Fruit fly (Drosophila melanogaster) whole organism, adult: ENCODE measurements around the gene CG42819.

Source experiments
- CG12768 ChIP-seq: fragments of 200-800 bp; sonication (Bioruptor generic); optimal IDR thresholded peaks from 2 replicates; lab custom pipeline; 2017; ENCODE audit warnings: missing biosample characterization, missing genetic modification characterization, mild to moderate bottlenecking, moderate library complexity, missing genetic modification reagents
- CG1620 ChIP-seq: fragments of 200-800 bp; sonication (Bioruptor generic); optimal IDR thresholded peaks from 2 replicates; lab custom pipeline; 2016; ENCODE audit warnings: missing biosample characterization, missing genetic modification characterization
- CG33017 ChIP-seq: fragments of 200-800 bp; sonication (Bioruptor generic); optimal IDR thresholded peaks from 2 replicates; lab custom pipeline; 2018; ENCODE audit warnings: missing biosample characterization, mild to moderate bottlenecking, missing genetic modification characterization, moderate library complexity
- CG5204 ChIP-seq: fragments of 200-800 bp; sonication (Bioruptor generic); optimal IDR thresholded peaks from 2 replicates; lab custom pipeline; 2016; ENCODE audit warnings: missing biosample characterization, missing genetic modification characterization
- CG7045 ChIP-seq: fragments of 200-800 bp; sonication (Bioruptor generic); optimal IDR thresholded peaks from 2 replicates; lab custom pipeline; 2017; ENCODE audit warnings: missing biosample characterization, mild to moderate bottlenecking, missing genetic modification characterization
- Crg-1 ChIP-seq: fragments of 200-800 bp; sonication (Bioruptor generic); optimal IDR thresholded peaks from 2 replicates; lab custom pipeline; 2016; ENCODE audit warnings: missing biosample characterization, missing genetic modification characterization
- Mnt ChIP-seq: fragments of 200-800 bp; sonication (Bioruptor generic); optimal IDR thresholded peaks from 2 replicates; lab custom pipeline; 2016; ENCODE audit warnings: missing biosample characterization, mild to moderate bottlenecking, missing genetic modification characterization
- bab1 ChIP-seq: fragments of 200-800 bp; sonication (Bioruptor generic); optimal IDR thresholded peaks from 3 replicates; lab custom pipeline; 2019; ENCODE audit warnings: missing biosample characterization, mild to moderate bottlenecking, missing genetic modification characterization, moderate library complexity
- cic ChIP-seq: fragments of 200-800 bp; sonication (Bioruptor generic); optimal IDR thresholded peaks from 2 replicates; lab custom pipeline; 2017; ENCODE audit warnings: missing biosample characterization, mild to moderate bottlenecking, missing genetic modification characterization, moderate library complexity
- kay ChIP-seq: fragments of 200-800 bp; sonication (Bioruptor generic); peaks from one replicate; lab custom pipeline; 2016; ENCODE audit warnings: missing biosample characterization, missing genetic modification characterization, borderline replicate concordance
- ovo ChIP-seq: fragments of 200-800 bp; sonication (Bioruptor generic); optimal IDR thresholded peaks from 2 replicates; lab custom pipeline; 2016; ENCODE audit warnings: missing biosample characterization, missing genetic modification characterization
- pad ChIP-seq: fragments of 200-800 bp; sonication (Bioruptor generic); optimal IDR thresholded peaks from 3 replicates; lab custom pipeline; 2017; ENCODE audit warnings: missing biosample characterization, missing genetic modification characterization, mild to moderate bottlenecking, moderate library complexity, missing genetic modification reagents
- tj ChIP-seq: fragments of 200-800 bp; sonication (Bioruptor generic); optimal IDR thresholded peaks from 3 replicates; lab custom pipeline; 2017; ENCODE audit warnings: missing biosample characterization, mild to moderate bottlenecking, missing genetic modification characterization, moderate library complexity
- toe ChIP-seq: fragments of 200-800 bp; sonication (Bioruptor generic); optimal IDR thresholded peaks from 2 replicates; lab custom pipeline; 2016; ENCODE audit warnings: missing biosample characterization, missing genetic modification characterization

- TF ChIP-seq toe (GFP tag; lab: Kevin White, UChicago) (no peak), pad (GFP tag; lab: Kevin White, UChicago) (no peak), Crg-1 (GFP tag; lab: Kevin White, UChicago) (no peak), CG12768 (no peak), CG1620 (no peak), Mnt (no peak), CG33017 (tag; lab: Kevin White, UChicago) (no peak), CG5204 (GFP tag; lab: Kevin White, UChicago) (no peak), ovo (no peak), CG7045 (GFP tag; lab: Kevin White, UChicago) (no peak), kay (GFP tag; lab: Kevin White, UChicago) (no peak), tj (GFP tag; lab: Kevin White, UChicago) (no peak), cic (GFP tag; lab: Kevin White, UChicago) (no peak), bab1 (no peak)
These were observed 5.0 kb upstream of the CG42819 start, which contains the start of gene lectin-29Ca for dm6 chr2L:8394180-8394579.
